Worm (Caenorhabditis elegans): ENCODE results near the gene del-6.

- TF ChIP-seq ama-1 (optimal IDR thresholded peaks at IDR 0.05) (no peak), C34B4.2 (tag; optimal IDR thresholded peaks at IDR 0.05) (no peak), nhr-71 (tag; optimal IDR thresholded peaks at IDR 0.05) (no peak), elt-3 (tag; optimal IDR thresholded peaks at IDR 0.05) (no peak), mep-1 (tag; optimal IDR thresholded peaks at IDR 0.05) (no peak), zag-1 (tag; optimal IDR thresholded peaks at IDR 0.05) (no peak), ceh-90 (tag; optimal IDR thresholded peaks at IDR 0.05) (no peak)
Measured at ce11 chrV:10578226-10578625, 5.5 kb downstream of the del-6 start, which contains the start of gene mics-1.

Measured in whole organism, L1 larva.